Worm (Caenorhabditis elegans): ENCODE data around the gene epc-1.

DNA sequence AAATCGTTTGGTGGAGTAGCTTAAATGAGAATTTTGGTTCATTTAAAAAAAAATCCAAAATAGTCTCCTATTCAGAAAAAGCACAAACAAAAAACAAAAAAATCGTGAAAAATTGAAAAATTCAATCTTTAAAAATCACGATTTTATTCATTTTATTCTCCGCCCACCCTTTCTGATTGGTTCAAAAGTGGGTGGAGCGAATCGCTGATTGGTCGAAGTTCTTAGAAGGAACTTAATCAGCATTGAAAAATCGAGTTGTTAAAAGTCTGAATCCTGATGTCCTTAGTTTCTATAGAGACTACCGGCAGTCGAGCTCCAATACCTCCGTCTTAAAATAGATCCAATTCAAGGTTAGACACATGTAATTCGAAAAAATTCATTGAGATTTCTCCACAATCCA lies 38.5 kb downstream of the epc-1 start:
- TF ChIP-seq nhr-25 (tag; optimal IDR thresholded peaks at IDR 0.05; ENCODE audit: borderline replicate concordance, insufficient read depth) (no peak), snpc-4 (tag; optimal IDR thresholded peaks at IDR 0.05) (no peak), egl-27 (tag; optimal IDR thresholded peaks at IDR 0.05) (no peak), ceh-82 (tag; optimal IDR thresholded peaks at IDR 0.05) (no peak)

Data from whole organism, L4 larva.